Fruit fly (Drosophila melanogaster) whole organism, embryonic: ENCODE results near the gene CG43894.
A peak's percentile ranks its signal among the peaks of the same experiment; 100 is the strongest.

Source experiments
- Atf3 ChIP-seq: fragments of 200-800 bp; sonication (Bioruptor generic); optimal IDR thresholded peaks from 3 replicates; lab custom pipeline; 2016; ENCODE audit warnings: missing biosample characterization, missing genetic modification characterization
- B-H1 ChIP-seq: fragments of 200-800 bp; sonication (Bioruptor generic); IDR thresholded peaks from 3 replicates; pipeline ENCODE4 v1.3.6; 2022; ENCODE audit warnings: missing biosample characterization, missing genetic modification characterization
- Bgb ChIP-seq: fragments of 200-800 bp; sonication (Bioruptor generic); IDR thresholded peaks from 2 replicates; pipeline ENCODE4 v1.3.6; 2022; ENCODE audit warnings: missing biosample characterization, missing genetic modification characterization; ENCODE audit not compliant: partially characterized antibody
- CG10431 ChIP-seq: fragments of 200-800 bp; sonication (Bioruptor generic); optimal IDR thresholded peaks from 3 replicates; lab custom pipeline; 2018; ENCODE audit warnings: missing biosample characterization, mild to moderate bottlenecking, missing genetic modification characterization
- CG13624 ChIP-seq: fragments of 200-800 bp; sonication (Bioruptor generic); optimal IDR thresholded peaks from 2 replicates; lab custom pipeline; 2016; ENCODE audit warnings: missing biosample characterization, missing genetic modification characterization
- CG1529 ChIP-seq: fragments of 200-800 bp; sonication (Bioruptor generic); optimal IDR thresholded peaks from 3 replicates; lab custom pipeline; 2018; ENCODE audit warnings: missing biosample characterization, missing genetic modification characterization
- CG16813 ChIP-seq: fragments of 200-800 bp; sonication (Bioruptor generic); IDR thresholded peaks from 3 replicates; pipeline ENCODE4 v1.3.6; 2022; ENCODE audit warnings: missing biosample characterization, missing genetic modification characterization; ENCODE audit not compliant: partially characterized antibody
- CG18011 ChIP-seq: fragments of 200-800 bp; sonication (Bioruptor generic); optimal IDR thresholded peaks from 2 replicates; lab custom pipeline; 2017; ENCODE audit warnings: missing biosample characterization, missing genetic modification characterization, mild to moderate bottlenecking, moderate library complexity, missing genotype
- CG4820 ChIP-seq: fragments of 200-800 bp; sonication (Bioruptor generic); optimal IDR thresholded peaks from 3 replicates; lab custom pipeline; 2016; ENCODE audit warnings: missing biosample characterization, missing genetic modification characterization
- CG6683 ChIP-seq: fragments of 200-800 bp; sonication (Bioruptor generic); optimal IDR thresholded peaks from 2 replicates; lab custom pipeline; 2017; ENCODE audit warnings: missing biosample characterization, mild to moderate bottlenecking, missing genetic modification characterization, missing genetic modification reagents
- CG7271 ChIP-seq: fragments of 200-800 bp; sonication (Bioruptor generic); optimal IDR thresholded peaks from 2 replicates; lab custom pipeline; 2018; ENCODE audit warnings: missing biosample characterization, mild to moderate bottlenecking, missing genetic modification characterization, moderate library complexity
- CG7745 ChIP-seq: fragments of 200-800 bp; sonication (Bioruptor generic); optimal IDR thresholded peaks from 2 replicates; lab custom pipeline; 2018; ENCODE audit warnings: missing biosample characterization, mild to moderate bottlenecking, missing genetic modification characterization, moderate library complexity
- CG8388 ChIP-seq: fragments of 200-800 bp; sonication (Bioruptor generic); optimal IDR thresholded peaks from 2 replicates; lab custom pipeline; 2019; ENCODE audit warnings: missing biosample characterization, mild to moderate bottlenecking, missing genetic modification characterization, moderate library complexity
- CTCF ChIP-seq: fragments of 200-800 bp; sonication (Bioruptor generic); optimal IDR thresholded peaks from 2 replicates; lab custom pipeline; 2017; ENCODE audit warnings: missing biosample characterization, mild to moderate bottlenecking, missing genetic modification characterization, moderate library complexity
- Camta ChIP-seq: fragments of 200-800 bp; sonication (Bioruptor generic); optimal IDR thresholded peaks from 2 replicates; lab custom pipeline; 2016; ENCODE audit warnings: missing biosample characterization, missing genetic modification characterization
- CrebB ChIP-seq: fragments of 200-800 bp; sonication (Bioruptor generic); optimal IDR thresholded peaks from 3 replicates; lab custom pipeline; 2018; ENCODE audit warnings: missing biosample characterization, mild to moderate bottlenecking, missing genetic modification characterization
- Dll ChIP-seq: fragments of 200-800 bp; sonication (Bioruptor generic); IDR thresholded peaks from 4 replicates; pipeline ENCODE4 v1.3.6; 2022; ENCODE audit warnings: missing biosample characterization, missing genetic modification characterization; ENCODE audit not compliant: partially characterized antibody
- HLHmδ ChIP-seq: fragments of 200-800 bp; sonication (Bioruptor generic); optimal IDR thresholded peaks from 2 replicates; lab custom pipeline; 2018; ENCODE audit warnings: missing biosample characterization, mild to moderate bottlenecking, missing genetic modification characterization, moderate library complexity
- Meics ChIP-seq: fragments of 200-800 bp; sonication (Bioruptor generic); optimal IDR thresholded peaks from 2 replicates; lab custom pipeline; 2017; ENCODE audit warnings: missing biosample characterization, mild to moderate bottlenecking, missing genetic modification characterization
- NC2β ChIP-seq: fragments of 200-800 bp; sonication (Bioruptor generic); optimal IDR thresholded peaks from 2 replicates; lab custom pipeline; 2016; ENCODE audit warnings: missing biosample characterization, missing genetic modification characterization
- Nf-YA ChIP-seq: fragments of 200-800 bp; sonication (Bioruptor generic); IDR thresholded peaks from 2 replicates; pipeline ENCODE4 v1.3.6; 2022; ENCODE audit warnings: missing biosample characterization, missing genetic modification characterization
- Rfx ChIP-seq: fragments of 200-800 bp; sonication (Bioruptor generic); IDR thresholded peaks from 2 replicates; pipeline ENCODE4 v1.3.6; 2022; ENCODE audit warnings: missing biosample characterization, missing genetic modification characterization
- Sox100B ChIP-seq: fragments of 200-800 bp; sonication (Bioruptor generic); optimal IDR thresholded peaks from 3 replicates; lab custom pipeline; 2018; ENCODE audit warnings: missing biosample characterization, mild to moderate bottlenecking, missing genetic modification characterization
- Xrp1 ChIP-seq: fragments of 200-800 bp; sonication (Bioruptor generic); IDR thresholded peaks from 2 replicates; pipeline ENCODE4 v1.3.6; 2022; ENCODE audit warnings: missing biosample characterization, missing genetic modification characterization
- amos ChIP-seq: fragments of 200-800 bp; sonication (Bioruptor generic); IDR thresholded peaks from 2 replicates; pipeline ENCODE4 v1.3.6; 2022; ENCODE audit warnings: missing biosample characterization, missing genetic modification characterization; ENCODE audit not compliant: partially characterized antibody
- ara ChIP-seq: fragments of 200-800 bp; sonication (Bioruptor generic); IDR thresholded peaks from 2 replicates; pipeline ENCODE4 v1.3.6; 2022; ENCODE audit warnings: missing biosample characterization, missing genetic modification characterization
- bbx ChIP-seq: fragments of 200-800 bp; sonication (Bioruptor generic); IDR thresholded peaks from 2 replicates; pipeline ENCODE4 v1.3.6; 2022; ENCODE audit warnings: missing biosample characterization, missing genetic modification characterization; ENCODE audit not compliant: partially characterized antibody
- bcd ChIP-seq: fragments of 200-800 bp; sonication (Bioruptor generic); optimal IDR thresholded peaks from 2 replicates; lab custom pipeline; 2017; ENCODE audit warnings: missing biosample characterization, mild to moderate bottlenecking, missing genetic modification characterization
- dmrt11E ChIP-seq: fragments of 200-800 bp; sonication (Bioruptor generic); optimal IDR thresholded peaks from 3 replicates; lab custom pipeline; 2018; ENCODE audit warnings: missing biosample characterization, mild to moderate bottlenecking, missing genetic modification characterization, moderate library complexity
- dpn ChIP-seq, 2 experiments: fragments of 200-800 bp; sonication (Bioruptor generic); optimal IDR thresholded peaks; 3 replicates each; lab custom pipeline; 2016; ENCODE audit warnings: missing biosample characterization in 2 of 2, missing genetic modification characterization in 2 of 2
- ewg ChIP-seq: fragments of 200-800 bp; sonication (Bioruptor generic); optimal IDR thresholded peaks from 3 replicates; lab custom pipeline; 2017; ENCODE audit warnings: mild to moderate bottlenecking, missing biosample characterization, missing genetic modification reagents, missing genetic modification characterization
- fru ChIP-seq: fragments of >200 bp; optimal IDR thresholded peaks from 2 replicates; lab custom pipeline; 2017
- gce ChIP-seq: fragments of 200-800 bp; sonication (Bioruptor generic); IDR thresholded peaks from 3 replicates; pipeline ENCODE4 v1.3.6; 2022; ENCODE audit warnings: missing biosample characterization, missing genetic modification characterization
- kni ChIP-seq: fragments of 200-800 bp; sonication (Bioruptor generic); optimal IDR thresholded peaks from 3 replicates; lab custom pipeline; 2017; ENCODE audit warnings: mild to moderate bottlenecking, missing biosample characterization, missing genetic modification reagents, missing genetic modification characterization
- knrl ChIP-seq: fragments of 200-800 bp; sonication (Bioruptor generic); IDR thresholded peaks from 3 replicates; pipeline ENCODE4 v1.3.6; 2022; ENCODE audit warnings: missing biosample characterization, missing genetic modification characterization; ENCODE audit not compliant: partially characterized antibody
- lmd ChIP-seq: fragments of 200-800 bp; sonication (Bioruptor generic); IDR thresholded peaks from 2 replicates; pipeline ENCODE4 v1.3.6; 2022; ENCODE audit warnings: missing biosample characterization, missing genetic modification characterization
- nom ChIP-seq: fragments of 200-800 bp; sonication (Bioruptor generic); optimal IDR thresholded peaks from 2 replicates; lab custom pipeline; 2017; ENCODE audit warnings: missing biosample characterization, missing genetic modification characterization, mild to moderate bottlenecking, moderate library complexity, missing genetic modification reagents
- onecut ChIP-seq: fragments of 200-800 bp; sonication (Bioruptor generic); IDR thresholded peaks from 2 replicates; pipeline ENCODE4 v1.3.6; 2022; ENCODE audit warnings: missing biosample characterization, missing genetic modification characterization
- pita ChIP-seq: fragments of 200-800 bp; sonication (Bioruptor generic); optimal IDR thresholded peaks from 2 replicates; lab custom pipeline; 2017; ENCODE audit warnings: missing biosample characterization, mild to moderate bottlenecking, missing genetic modification characterization
- scrt ChIP-seq: fragments of 200-800 bp; sonication (Bioruptor generic); optimal IDR thresholded peaks from 2 replicates; lab custom pipeline; 2018; ENCODE audit warnings: missing biosample characterization, mild to moderate bottlenecking, missing genetic modification characterization, moderate library complexity

The CG43894 gene

DNA sequence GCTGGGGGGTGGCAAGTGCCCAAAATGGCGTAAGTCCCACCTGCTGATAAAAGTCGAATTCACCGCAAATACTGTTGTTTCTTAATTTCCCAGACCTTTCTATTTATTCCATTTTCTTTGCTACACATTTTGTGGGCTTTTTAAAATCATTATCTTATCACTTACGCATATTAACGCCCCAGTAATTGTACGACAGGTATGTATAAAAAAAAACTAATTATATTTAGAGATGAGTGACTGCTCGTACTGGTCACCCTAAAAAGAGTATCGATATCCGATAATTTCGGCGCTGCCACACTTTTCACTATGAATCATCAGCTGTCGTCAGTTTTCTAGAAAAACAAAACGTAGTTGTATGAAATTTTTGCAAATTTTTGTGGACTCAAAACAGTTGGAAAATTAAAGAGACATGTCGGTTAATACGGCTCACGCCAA lies 39.7 kb upstream of the CG43894 start, which contains the start of the genes CG10948 and Wbp2 (continued):
- no peak for TF ChIP-seq bcd (GFP tag; lab: Kevin White, UChicago)
- no peak for TF ChIP-seq CrebB (tag; lab: Kevin White, UChicago)
- no peak for TF ChIP-seq dpn (GFP tag; optimal IDR thresholded peaks at IDR 0.05; lab: Kevin White, UChicago)
- no peak for TF ChIP-seq CG7745
- TF ChIP-seq CG8388, result no peak
- TF ChIP-seq B-H1 (GFP tag; lab: Robert Waterston, UW), result no peak
- no peak for TF ChIP-seq CG6683 (GFP tag; lab: Kevin White, UChicago)
- no peak for TF ChIP-seq Camta (GFP tag; lab: Kevin White, UChicago)
- no peak for TF ChIP-seq NC2β
- TF ChIP-seq Nf-YA (GFP tag; lab: Robert Waterston, UW), result no peak
- TF ChIP-seq CG13624 (GFP tag; lab: Kevin White, UChicago), result peak; percentile 17
- TF ChIP-seq Rfx (GFP tag; lab: Robert Waterston, UW), result no peak
- TF ChIP-seq HLHmδ (GFP tag; lab: Kevin White, UChicago), result no peak
- TF ChIP-seq Atf3, result peak; percentile 16
- no peak for TF ChIP-seq pita (GFP tag; lab: Kevin White, UChicago)
- peak; percentile 65; the same call in 1 of the 4 replicates for TF ChIP-seq Dll (GFP tag; lab: Robert Waterston, UW)

dm6 chr3L:12853423-12853822 lies 36.1 kb upstream of the CG43894 start, which contains the start of gene Ent3:
Gene Ent3 (plus strand): TSS chr3L:12853646.
- TF ChIP-seq onecut (peak; percentile 93), scrt (GFP tag; lab: Kevin White, UChicago) (peak; percentile 59), nom (GFP tag; lab: Kevin White, UChicago) (no peak), lmd (GFP tag; lab: Robert Waterston, UW) (no peak), ewg (peak; percentile 71), CG10431 (GFP tag; lab: Kevin White, UChicago) (no peak)

DNA sequence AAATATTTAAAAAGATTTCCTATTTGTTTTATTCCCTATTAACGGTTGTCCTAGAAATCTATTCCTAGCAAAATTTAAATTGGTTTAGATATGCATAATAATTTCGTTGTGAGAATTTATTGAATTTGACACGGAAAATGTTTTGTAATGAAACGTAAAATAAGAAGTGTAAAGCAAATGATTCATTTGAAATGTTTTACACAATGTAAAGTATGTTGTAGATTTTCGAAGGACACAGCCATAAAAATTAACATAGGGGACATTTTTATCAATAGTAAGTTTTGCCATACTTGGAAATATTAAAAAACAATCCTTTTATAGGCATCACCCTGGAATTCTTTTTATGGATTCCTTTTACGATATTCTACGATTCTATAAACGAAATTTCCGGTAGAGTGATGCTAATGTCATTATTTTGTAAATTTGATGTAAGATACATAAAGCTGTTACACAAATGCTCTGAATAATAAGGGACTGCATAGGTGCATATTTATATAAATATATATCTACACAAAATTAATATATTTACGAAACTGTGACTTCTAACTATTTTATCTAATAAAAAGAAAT lies 31.9 kb upstream of the CG43894 start:
- no peak for TF ChIP-seq Meics (GFP tag; lab: Kevin White, UChicago)
- TF ChIP-seq fru (lab: Kevin White, UChicago), result no peak
- TF ChIP-seq knrl (GFP tag; lab: Robert Waterston, UW), result 0 out of 3 replicates have a peak, but pooled peaks have one; percentile 19
- no peak for TF ChIP-seq CG1529
- TF ChIP-seq ara, result peak; percentile 50; the same call in 1 of the 2 replicates
- peak; percentile 1 for TF ChIP-seq pita (GFP tag; lab: Kevin White, UChicago)
- peak; percentile 31 for TF ChIP-seq CG18011
- TF ChIP-seq gce (GFP tag; lab: Robert Waterston, UW), result peak; percentile 35; the same call in 1 of the 3 replicates
- no peak for TF ChIP-seq Sox100B (GFP tag; lab: Kevin White, UChicago)
- TF ChIP-seq Xrp1 (GFP tag; lab: Robert Waterston, UW), result no peak
- peak; percentile 30; the same call in 1 of the 2 replicates for TF ChIP-seq bbx (GFP tag; lab: Robert Waterston, UW)
- TF ChIP-seq CG7271, result peak; percentile 18
- peak; percentile 80 for TF ChIP-seq CTCF
- TF ChIP-seq dmrt11E (tag; lab: Kevin White, UChicago), result peak; percentile 14
- peak; percentile 57; the same call in 2 of the 3 replicates for TF ChIP-seq CG16813 (GFP tag; lab: Robert Waterston, UW)
- TF ChIP-seq CG4820 (GFP tag; lab: Kevin White, UChicago), result no peak
- peak; percentile 17; the same call in 1 of the 2 replicates for TF ChIP-seq amos (GFP tag; lab: Robert Waterston, UW)
- no peak for TF ChIP-seq kni
- peak; percentile 57 for TF ChIP-seq Bgb (GFP tag; lab: Robert Waterston, UW)
